Worm (Caenorhabditis elegans) whole organism, L1 larva: ENCODE results near the gene F49C5.12.

Source experiments
- C34B4.2 ChIP-seq: sonication (generic microtip); optimal IDR thresholded peaks from 2 replicates; lab custom pipeline; 2017; ENCODE audit warnings: mild to moderate bottlenecking, missing genetic modification characterization, missing compliant biosample characterization
- F16B12.6 ChIP-seq: fragments of 150-350 bp; optimal IDR thresholded peaks from 2 replicates; lab custom pipeline; 2014; ENCODE audit warnings: missing biosample characterization, missing genetic modification characterization
- alr-1 ChIP-seq: fragments of 200-800 bp; sonication (Bioruptor generic); optimal IDR thresholded peaks from 2 replicates; lab custom pipeline; 2018; ENCODE audit warnings: borderline replicate concordance, mild to moderate bottlenecking, missing genetic modification characterization, missing compliant biosample characterization
- ama-1 ChIP-seq: fragments of 150-350 bp; optimal IDR thresholded peaks from 2 replicates; lab custom pipeline; 2014
- blmp-1 ChIP-seq: fragments of 150-350 bp; optimal IDR thresholded peaks from 2 replicates; lab custom pipeline; 2014; ENCODE audit warnings: missing biosample characterization, missing genetic modification characterization
- ceh-63 ChIP-seq: fragments of 200-800 bp; sonication (Bioruptor generic); optimal IDR thresholded peaks from 2 replicates; lab custom pipeline; 2018; ENCODE audit warnings: mild to moderate bottlenecking, missing genetic modification characterization, missing compliant biosample characterization
- ceh-88 ChIP-seq: fragments of 200-800 bp; sonication (Bioruptor generic); IDR thresholded peaks from 2 replicates; pipeline ENCODE4 v1.3.6; 2022; ENCODE audit warnings: missing genetic modification characterization, missing compliant biosample characterization
- ces-1 ChIP-seq: fragments of 150-350 bp; optimal IDR thresholded peaks from 2 replicates; lab custom pipeline; 2014; ENCODE audit warnings: missing biosample characterization, missing genetic modification reagents, missing genetic modification characterization
- dpl-1 ChIP-seq, 3 experiments: fragments of 150-350 bp in 2 of 3; sonication (generic microtip) in 1 of 3; optimal IDR thresholded peaks; 2 replicates each; lab custom pipeline; 2014 to 2017; ENCODE audit warnings: missing biosample characterization in 3 of 3, missing genetic modification characterization in 3 of 3, missing genetic modification reagents in 3 of 3
- egl-13 ChIP-seq: sonication (generic microtip); optimal IDR thresholded peaks from 2 replicates; lab custom pipeline; 2016; ENCODE audit warnings: missing genotype, missing genetic modification reagents, missing genetic modification characterization, missing compliant biosample characterization
- egl-27 ChIP-seq, 2 experiments: fragments of 150-350 bp in 1 of 2; sonication (generic microtip); optimal IDR thresholded peaks; 3 replicates each; lab custom pipeline; 2017 to 2018; ENCODE audit warnings: missing biosample characterization in 2 of 2, missing genetic modification characterization in 2 of 2, missing genetic modification reagents in 2 of 2
- fkh-4 ChIP-seq: sonication (generic microtip); optimal IDR thresholded peaks from 2 replicates; lab custom pipeline; 2016; ENCODE audit warnings: missing compliant biosample characterization, missing genetic modification characterization, borderline replicate concordance
- fos-1 ChIP-seq: fragments of 150-350 bp; optimal IDR thresholded peaks from 2 replicates; lab custom pipeline; 2014; ENCODE audit warnings: missing biosample characterization, missing genetic modification characterization
- grh-1 ChIP-seq: fragments of 200-800 bp; sonication (Bioruptor generic); IDR thresholded peaks from 2 replicates; pipeline ENCODE4 v1.3.6; 2022; ENCODE audit warnings: missing genetic modification reagents, missing genetic modification characterization, missing compliant biosample characterization
- irx-1 ChIP-seq: sonication (generic microtip); optimal IDR thresholded peaks from 2 replicates; lab custom pipeline; 2016; ENCODE audit warnings: missing genetic modification characterization, missing compliant biosample characterization
- jun-1 ChIP-seq: fragments of 150-350 bp; optimal IDR thresholded peaks from 2 replicates; lab custom pipeline; 2014; ENCODE audit warnings: missing biosample characterization, missing genetic modification reagents, missing genetic modification characterization
- lin-15B ChIP-seq: fragments of 150-350 bp; sonication (generic microtip); optimal IDR thresholded peaks from 3 replicates; lab custom pipeline; 2014; ENCODE audit warnings: missing biosample characterization, missing genetic modification characterization
- lin-39 ChIP-seq: fragments of 150-350 bp; optimal IDR thresholded peaks from 2 replicates; lab custom pipeline; 2014; ENCODE audit warnings: missing biosample characterization, missing genetic modification reagents, missing genetic modification characterization
- nhr-28 ChIP-seq: fragments of 150-350 bp; optimal IDR thresholded peaks from 2 replicates; lab custom pipeline; 2014; ENCODE audit warnings: missing biosample characterization, missing genetic modification characterization
- nhr-47 ChIP-seq: sonication (generic microtip); optimal IDR thresholded peaks from 2 replicates; lab custom pipeline; 2016; ENCODE audit warnings: mild to moderate bottlenecking, missing genetic modification characterization, moderate library complexity, missing compliant biosample characterization
- nhr-71 ChIP-seq: sonication (generic microtip); optimal IDR thresholded peaks from 2 replicates; lab custom pipeline; 2016; ENCODE audit warnings: mild to moderate bottlenecking, missing genetic modification characterization, moderate library complexity, missing compliant biosample characterization
- nhr-76 ChIP-seq: sonication (generic microtip); optimal IDR thresholded peaks from 2 replicates; lab custom pipeline; 2017; ENCODE audit warnings: missing biosample characterization, missing genetic modification characterization
- nhr-77 ChIP-seq: fragments of 150-350 bp; optimal IDR thresholded peaks from 2 replicates; lab custom pipeline; 2014; ENCODE audit warnings: missing biosample characterization, missing genetic modification characterization
- nhr-85 ChIP-seq: sonication (generic microtip); peaks from one replicate; lab custom pipeline; 2016; ENCODE audit warnings: missing genetic modification characterization, inconsistent platforms, missing compliant biosample characterization
- nhr-90 ChIP-seq: sonication (generic microtip); optimal IDR thresholded peaks from 2 replicates; lab custom pipeline; 2016; ENCODE audit warnings: mild to moderate bottlenecking, missing genetic modification characterization, missing compliant biosample characterization; ENCODE audit not compliant: poor library complexity
- pag-3 ChIP-seq: sonication (generic microtip); optimal IDR thresholded peaks from 2 replicates; lab custom pipeline; 2017; ENCODE audit warnings: missing genetic modification characterization, mild to moderate bottlenecking, missing compliant biosample characterization, antibody characterized with exemption, borderline replicate concordance; ENCODE audit not compliant: insufficient read depth
- rnt-1 ChIP-seq: sonication (generic microtip); optimal IDR thresholded peaks from 2 replicates; lab custom pipeline; 2016; ENCODE audit warnings: mild to moderate bottlenecking, missing genetic modification characterization, moderate library complexity, missing compliant biosample characterization
- skn-1 ChIP-seq: fragments of 150-350 bp; optimal IDR thresholded peaks from 2 replicates; lab custom pipeline; 2014; ENCODE audit warnings: missing biosample characterization, missing genetic modification characterization
- sox-4 ChIP-seq: sonication (generic microtip); optimal IDR thresholded peaks from 2 replicates; lab custom pipeline; 2016; ENCODE audit warnings: missing genetic modification characterization, missing compliant biosample characterization
- sptf-1 ChIP-seq: fragments of 150-350 bp; optimal IDR thresholded peaks from 2 replicates; lab custom pipeline; 2014; ENCODE audit warnings: missing biosample characterization, missing genetic modification characterization
- sup-37 ChIP-seq: fragments of 200-800 bp; sonication (Bioruptor generic); optimal IDR thresholded peaks from 2 replicates; lab custom pipeline; 2018; ENCODE audit warnings: mild to moderate bottlenecking, missing genetic modification characterization, missing compliant biosample characterization
- swsn-7 ChIP-seq: sonication (generic microtip); optimal IDR thresholded peaks from 2 replicates; lab custom pipeline; 2016; ENCODE audit warnings: missing genetic modification characterization, missing compliant biosample characterization
- tlp-1 ChIP-seq: fragments of 150-350 bp; optimal IDR thresholded peaks from 2 replicates; lab custom pipeline; 2014; ENCODE audit warnings: missing biosample characterization, missing genetic modification characterization
- unc-130 ChIP-seq: fragments of 150-350 bp; optimal IDR thresholded peaks from 2 replicates; lab custom pipeline; 2017; ENCODE audit warnings: missing biosample characterization, missing genetic modification characterization, inconsistent platforms
- unc-62 ChIP-seq: fragments of 150-350 bp; optimal IDR thresholded peaks from 2 replicates; lab custom pipeline; 2014; ENCODE audit warnings: missing biosample characterization, missing genetic modification reagents, missing genetic modification characterization
- unc-98 ChIP-seq: fragments of 200-800 bp; sonication (Bioruptor generic); IDR thresholded peaks from 2 replicates; pipeline ENCODE4 v1.3.6; 2022; ENCODE audit warnings: missing genetic modification characterization, missing compliant biosample characterization
- zag-1 ChIP-seq: fragments of 150-350 bp; optimal IDR thresholded peaks from 2 replicates; lab custom pipeline; 2014; ENCODE audit warnings: missing biosample characterization, missing genetic modification characterization
- zip-4 ChIP-seq: fragments of 200-800 bp; sonication (Bioruptor generic); optimal IDR thresholded peaks from 2 replicates; lab custom pipeline; 2018; ENCODE audit warnings: mild to moderate bottlenecking, missing genetic modification characterization, moderate library complexity, missing compliant biosample characterization

Gene F49C5.12

DNA sequence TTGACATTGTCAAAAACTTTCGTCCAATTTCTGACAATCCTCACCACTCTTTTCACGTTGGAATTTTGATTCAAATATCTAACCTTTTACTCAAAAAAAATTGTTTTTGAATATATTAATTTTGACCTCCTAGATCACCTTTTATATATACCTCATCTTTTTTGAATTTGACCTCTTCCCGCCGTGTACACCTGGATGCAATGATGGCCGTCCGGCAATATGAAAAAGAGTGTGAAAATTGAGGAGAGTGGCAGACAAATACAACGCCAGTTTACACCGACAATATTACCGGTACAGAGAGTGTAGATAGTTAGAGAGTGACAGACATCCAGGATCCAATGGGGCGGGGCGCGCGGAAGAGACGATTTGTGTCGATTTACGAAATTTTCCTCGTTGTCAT lies 40.5 kb downstream of the F49C5.12 start, which contains the start of gene ceh-99:
Gene ceh-99 (plus strand): TSS at position 366 of the 400 bp plus-strand sequence.
- TF ChIP-seq nhr-71 (tag; lab: Kevin White, UChicago): no peak
- TF ChIP-seq sox-4 (tag; lab: Kevin White, UChicago): no peak
- TF ChIP-seq skn-1: no peak
- TF ChIP-seq lin-39 (tag; lab: Kevin White, UChicago): no peak
- TF ChIP-seq tlp-1 (tag; lab: Kevin White, UChicago): no peak
- no peak for TF ChIP-seq ces-1 (GFP tag; lab: Kevin White, UChicago)
- TF ChIP-seq nhr-77 (tag; lab: Kevin White, UChicago): no peak
- no peak for TF ChIP-seq F16B12.6
- no peak for TF ChIP-seq nhr-28 (tag; lab: Kevin White, UChicago)
- TF ChIP-seq sup-37 (GFP tag; lab: Kevin White, UChicago): no peak
- no peak for TF ChIP-seq swsn-7 (tag; lab: Kevin White, UChicago)

DNA sequence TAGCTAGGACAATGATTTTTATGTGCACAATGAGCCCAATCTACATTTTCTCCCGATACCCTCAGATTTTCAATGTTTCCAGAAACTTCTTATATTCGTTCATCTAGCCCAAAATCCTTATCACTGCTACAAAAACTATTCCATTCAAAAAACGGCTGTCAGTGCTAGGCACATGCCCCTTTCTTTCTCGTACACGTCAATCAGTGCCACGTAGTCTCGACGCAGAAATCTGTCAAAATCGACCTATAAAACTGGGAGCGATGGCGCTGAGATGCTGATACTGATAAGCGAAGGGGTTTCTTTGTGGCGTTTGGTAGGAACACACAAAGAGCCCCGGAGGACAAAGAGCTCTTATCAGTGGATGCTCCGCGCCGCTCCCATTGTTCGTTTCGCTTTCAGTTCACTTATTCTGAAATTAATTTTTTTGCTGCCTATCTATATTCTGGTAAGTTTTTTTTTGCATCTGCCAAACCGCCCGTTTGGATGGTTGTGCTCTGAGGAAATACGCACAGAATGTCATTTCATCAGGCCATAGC lies 41.2 kb downstream of the F49C5.12 start, which contains the start of gene srh-70:
Gene srh-70 (minus strand): TSS at position 51 of the 536 bp plus-strand sequence.
- TF ChIP-seq lin-15B (tag; lab: Kevin White, UChicago) (no peak), rnt-1 (tag; lab: Kevin White, UChicago) (no peak), unc-62 (no peak), zip-4 (no peak), nhr-77 (tag; lab: Kevin White, UChicago) (no peak), fos-1 (no peak), nhr-90 (tag; lab: Kevin White, UChicago) (no peak), lin-39 (tag; lab: Kevin White, UChicago) (no peak), nhr-71 (tag; lab: Kevin White, UChicago) (no peak), fkh-4 (no peak), tlp-1 (tag; lab: Kevin White, UChicago) (no peak), egl-13 (tag; lab: Kevin White, UChicago) (no peak)
- TF ChIP-seq, all 84 proteins: peak for 0

DNA sequence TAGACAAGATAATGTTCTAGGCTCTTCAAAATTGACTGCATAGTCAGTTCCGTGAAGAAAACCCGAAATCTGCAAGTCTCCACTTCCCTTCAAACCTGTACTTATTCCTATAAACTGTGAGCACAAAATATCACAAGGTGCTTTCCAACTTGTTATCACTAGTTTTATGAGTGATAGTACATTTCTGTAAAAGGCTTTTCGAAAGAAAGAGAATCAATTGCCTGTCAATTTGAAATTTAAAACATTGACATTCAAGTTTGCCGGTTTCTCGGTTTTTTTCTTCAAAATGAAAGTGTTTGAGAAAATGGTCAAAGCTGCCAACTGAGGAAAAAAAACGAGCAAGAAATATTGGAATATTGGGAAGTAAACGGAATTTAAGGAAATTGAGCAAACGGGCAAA lies 42.1 kb downstream of the F49C5.12 start:
- TF ChIP-seq blmp-1 (no peak), nhr-47 (tag; lab: Kevin White, UChicago) (no peak), nhr-76 (no peak), ama-1 (lab: Kevin White, UChicago) (no peak), alr-1 (tag; lab: Kevin White, UChicago) (no peak), zag-1 (tag; lab: Kevin White, UChicago) (no peak), unc-130 (tag; lab: Kevin White, UChicago) (no peak), ceh-88 (GFP tag; lab: Robert Waterston, UW) (no peak), sptf-1 (no peak), nhr-85 (tag; lab: Kevin White, UChicago) (no peak), grh-1 (GFP tag; lab: Robert Waterston, UW) (no peak), irx-1 (tag; lab: Kevin White, UChicago) (no peak), ces-1 (GFP tag; lab: Kevin White, UChicago) (no peak), unc-98 (GFP tag; lab: Robert Waterston, UW) (no peak)
- TF ChIP-seq, all 84 proteins: peak for 0

DNA sequence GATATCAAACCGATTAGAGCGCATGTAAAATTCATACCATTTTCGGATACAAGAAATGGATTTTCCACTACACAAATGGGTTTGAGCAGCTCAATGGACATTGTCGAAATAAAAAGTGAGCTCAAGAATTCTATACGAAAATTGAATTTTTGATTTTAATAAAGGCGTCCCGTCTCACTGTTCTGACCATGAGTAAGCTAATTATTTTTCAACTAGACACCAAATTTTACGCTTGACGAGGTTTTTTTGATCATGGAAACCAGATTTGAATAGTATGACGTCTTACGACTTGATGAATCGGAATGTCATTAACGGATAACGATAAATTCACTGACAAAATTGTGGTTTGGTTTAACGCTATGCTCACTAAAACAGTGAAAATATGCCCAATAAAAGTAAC lies 43.8 kb downstream of the F49C5.12 start, which contains the start of gene srh-61:
Gene srh-61 (minus strand): TSS at position 101 of the 400 bp plus-strand sequence.
- TF ChIP-seq jun-1 (no peak), dpl-1 (GFP tag; optimal IDR thresholded peaks at IDR 0.05; lab: Kevin White, UChicago) (no peak), zag-1 (tag; lab: Kevin White, UChicago) (no peak), ceh-63 (no peak), nhr-71 (tag; lab: Kevin White, UChicago) (no peak), nhr-47 (tag; lab: Kevin White, UChicago) (no peak), C34B4.2 (tag; lab: Kevin White, UChicago) (no peak), pag-3 (tag; lab: Kevin White, UChicago) (no peak), egl-27 (tag; optimal IDR thresholded peaks at IDR 0.05; lab: Kevin White, UChicago) (no peak), sup-37 (GFP tag; lab: Kevin White, UChicago) (no peak), zip-4 (no peak), sox-4 (tag; lab: Kevin White, UChicago) (no peak)
